Worm (Caenorhabditis elegans): ENCODE measurements around the gene algn-1.

ce11 chrIII:6498176-6498575 is 38.3 kb downstream of the algn-1 start, which contains the start of gene sdz-15:
- TF ChIP-seq unc-39 (tag; optimal IDR thresholded peaks at IDR 0.05) (no peak), snpc-4 (tag; optimal IDR thresholded peaks at IDR 0.05) (no peak), lin-13 (tag; optimal IDR thresholded peaks at IDR 0.05) (no peak), lsy-2 (tag; optimal IDR thresholded peaks at IDR 0.05) (no peak), unc-62 (GFP tag; optimal IDR thresholded peaks at IDR 0.05) (no peak), ces-1 (GFP tag; optimal IDR thresholded peaks at IDR 0.05) (no peak)

Data from whole organism, mixed stage, embryonic.